Fruit fly (Drosophila melanogaster): ENCODE data around the gene TrpRS-m.

The TrpRS-m gene

DNA sequence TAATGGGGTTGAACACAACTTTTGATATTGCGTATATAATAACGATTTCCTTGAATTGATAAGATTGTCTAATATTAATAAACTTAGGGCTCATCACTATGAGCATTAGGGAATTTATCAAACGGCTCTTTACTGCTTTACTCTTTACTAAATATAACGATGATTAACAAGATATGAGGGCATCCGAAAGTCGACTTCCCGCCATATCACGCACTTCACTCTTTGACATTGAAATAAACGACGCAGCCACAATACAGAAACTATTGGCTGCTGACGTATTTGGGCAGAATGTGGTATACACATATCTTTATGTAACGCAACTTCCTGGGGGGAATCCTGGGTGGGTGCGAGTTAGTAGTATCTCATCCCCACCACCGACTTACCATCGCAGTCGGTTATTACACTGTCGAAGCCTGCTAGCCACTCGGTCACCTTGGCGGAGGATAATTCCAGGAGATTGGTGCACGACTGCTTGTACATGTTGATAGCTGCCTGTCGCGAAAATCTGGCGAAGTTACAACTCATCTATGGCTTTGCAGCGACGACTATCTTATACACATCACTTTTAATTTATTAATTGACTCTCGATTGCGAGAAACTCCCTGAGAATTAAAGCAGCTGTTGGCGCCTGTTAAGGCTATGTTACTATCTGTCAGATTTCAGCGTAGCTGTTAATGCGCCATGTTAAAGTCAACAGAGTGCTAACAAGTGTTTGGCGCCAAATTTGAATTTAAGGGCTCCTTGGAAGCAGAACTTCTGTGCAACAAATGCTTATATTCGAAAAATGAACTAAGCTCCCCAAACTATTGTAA is 6.4 kb upstream of the TrpRS-m start, which contains the start of gene CG5567 (continued):
- TF ChIP-seq CG32532 (GFP tag; IDR thresholded peaks at IDR 0.05) (peak; percentile 34; the same call in 1 of the 2 replicates), ci (GFP tag; IDR thresholded peaks at IDR 0.05) (0 out of 3 replicates have a peak, but pooled peaks have one; percentile 37), CG31441 (GFP tag; IDR thresholded peaks at IDR 0.05) (no peak; the same call in 1 of the 2 replicates), Meics (GFP tag; optimal IDR thresholded peaks at IDR 0.05) (peak; percentile 34), exex (tag; optimal IDR thresholded peaks at IDR 0.05) (peak; percentile 52), Xrp1 (GFP tag; IDR thresholded peaks at IDR 0.05) (peak; percentile 26; the same call in 1 of the 2 replicates), Adf1 (GFP tag; IDR thresholded peaks at IDR 0.05) (peak; percentile 24; the same call in 1 of the 2 replicates), Ets97D (GFP tag; optimal IDR thresholded peaks at IDR 0.05) (peak; percentile 16), CG10267 (tag; optimal IDR thresholded peaks at IDR 0.05) (no peak)

DNA sequence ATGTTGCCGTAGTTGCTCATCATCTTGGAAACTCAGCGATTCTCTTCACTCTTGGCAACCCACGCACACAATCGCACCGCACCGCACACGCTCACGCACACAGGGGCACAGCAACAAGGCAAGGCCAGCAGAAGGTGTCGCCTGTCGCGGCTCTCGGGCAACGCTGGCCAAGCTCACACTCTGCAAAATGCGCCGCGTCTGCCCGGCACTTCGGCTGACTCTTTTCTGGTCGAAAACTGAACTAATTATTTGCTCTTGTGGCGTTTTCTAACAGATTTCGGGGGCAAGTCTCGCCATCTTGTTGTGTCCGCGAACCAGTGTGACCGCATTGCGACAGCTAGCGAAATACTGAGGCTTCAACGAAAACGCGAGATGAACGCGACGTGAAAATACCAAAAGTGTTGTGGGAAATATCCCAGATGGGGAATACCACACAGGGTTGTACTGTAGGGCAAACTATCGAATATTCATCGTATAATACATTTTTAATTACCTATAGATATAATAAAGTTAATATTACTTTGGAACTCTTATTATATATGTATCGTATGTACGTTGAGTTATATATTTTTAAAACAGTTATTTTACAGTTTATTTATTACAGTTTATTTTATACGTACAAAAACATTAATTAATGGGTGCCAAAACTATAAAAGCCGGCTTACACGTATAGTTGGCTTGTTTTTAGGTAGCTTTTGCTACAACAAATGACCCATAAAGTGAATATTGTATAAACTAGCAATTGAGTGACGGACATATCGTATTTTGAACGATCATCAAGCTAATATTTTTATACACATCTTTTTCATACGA is 3.2 kb upstream of the TrpRS-m start, which contains the start of the genes MED19 and CG7430:
MED19 (minus strand) TSS at position 333 of the 813 bp plus-strand sequence.
CG7430 (plus strand) TSS at position 748 of the 813 bp plus-strand sequence.
- TF ChIP-seq CG34376 (GFP tag; optimal IDR thresholded peaks at IDR 0.05) (peak; percentile 50), wdn (GFP tag; IDR thresholded peaks at IDR 0.05) (no peak), tap (tag; optimal IDR thresholded peaks at IDR 0.05) (no peak), MTF-1 (GFP tag; optimal IDR thresholded peaks at IDR 0.05; ENCODE audit: borderline replicate concordance) (no peak), stc (GFP tag; IDR thresholded peaks at IDR 0.05) (no peak), CG17612 (GFP tag; IDR thresholded peaks at IDR 0.05) (no peak), CG31365 (tag; optimal IDR thresholded peaks at IDR 0.05) (no peak), Six4 (GFP tag; optimal IDR thresholded peaks at IDR 0.05) (no peak), CG6689 (GFP tag; IDR thresholded peaks at IDR 0.05) (no peak), sqz (GFP tag; optimal IDR thresholded peaks at IDR 0.05) (no peak), Chrac-16 (GFP tag; optimal IDR thresholded peaks at IDR 0.05) (no peak), mirr (GFP tag; optimal IDR thresholded peaks at IDR 0.05) (peak; percentile 48), hkb (optimal IDR thresholded peaks at IDR 0.05) (no peak), hkb (GFP tag; IDR thresholded peaks at IDR 0.05) (0 out of 2 replicates have a peak, but pooled peaks have one; percentile 27), Bgb (GFP tag; IDR thresholded peaks at IDR 0.05; ENCODE audit: partially characterized antibody) (peak; percentile 63), fd64A (GFP tag; optimal IDR thresholded peaks at IDR 0.05) (peak; percentile 56), CG32767 (GFP tag; IDR thresholded peaks at IDR 0.05) (no peak), CG33213 (GFP tag; optimal IDR thresholded peaks at IDR 0.05) (peak; percentile 45), pnt (GFP tag; optimal IDR thresholded peaks at IDR 0.05) (no peak), Hr39 (optimal IDR thresholded peaks at IDR 0.05) (no peak), klu (GFP tag; IDR thresholded peaks at IDR 0.05) (no peak), Hr78 (GFP tag; optimal IDR thresholded peaks at IDR 0.05) (no peak), gsb-n (tag; optimal IDR thresholded peaks at IDR 0.05) (no peak), PHDP (tag; optimal IDR thresholded peaks at IDR 0.05) (peak; percentile 23), CG8290 (GFP tag; optimal IDR thresholded peaks at IDR 0.05) (peak; percentile 11), CG8290 (tag; optimal IDR thresholded peaks at IDR 0.05) (peak in 1 of 2 experiments; percentile 68), tgo (GFP tag; IDR thresholded peaks at IDR 0.05) (no peak), sna (GFP tag; IDR thresholded peaks at IDR 0.05; ENCODE audit: partially characterized antibody) (peak; percentile 49; the same call in 1 of the 2 replicates), HmgZ (tag; optimal IDR thresholded peaks at IDR 0.05) (peak; percentile 38), CG7987 (GFP tag; optimal IDR thresholded peaks at IDR 0.05) (peak; percentile 45), mld (GFP tag; IDR thresholded peaks at IDR 0.05; ENCODE audit: partially characterized antibody) (0 out of 3 replicates have a peak, but pooled peaks have one; percentile 50), Trl (optimal IDR thresholded peaks at IDR 0.05) (peak in 1 of 2 experiments; percentile 26), Trl (GFP tag; optimal IDR thresholded peaks at IDR 0.05) (no peak), Fer1 (GFP tag; optimal IDR thresholded peaks at IDR 0.05) (peak; percentile 70), salm (tag; optimal IDR thresholded peaks at IDR 0.05) (peak; percentile 28), CG18011 (GFP tag; optimal IDR thresholded peaks at IDR 0.05) (no peak), CG10543 (GFP tag; optimal IDR thresholded peaks at IDR 0.05) (peak; percentile 30), Asciz (GFP tag; optimal IDR thresholded peaks at IDR 0.05) (no peak)
